ENCODE assay signal across 1 fruit fly cellular context in the genomic region with DNA sequence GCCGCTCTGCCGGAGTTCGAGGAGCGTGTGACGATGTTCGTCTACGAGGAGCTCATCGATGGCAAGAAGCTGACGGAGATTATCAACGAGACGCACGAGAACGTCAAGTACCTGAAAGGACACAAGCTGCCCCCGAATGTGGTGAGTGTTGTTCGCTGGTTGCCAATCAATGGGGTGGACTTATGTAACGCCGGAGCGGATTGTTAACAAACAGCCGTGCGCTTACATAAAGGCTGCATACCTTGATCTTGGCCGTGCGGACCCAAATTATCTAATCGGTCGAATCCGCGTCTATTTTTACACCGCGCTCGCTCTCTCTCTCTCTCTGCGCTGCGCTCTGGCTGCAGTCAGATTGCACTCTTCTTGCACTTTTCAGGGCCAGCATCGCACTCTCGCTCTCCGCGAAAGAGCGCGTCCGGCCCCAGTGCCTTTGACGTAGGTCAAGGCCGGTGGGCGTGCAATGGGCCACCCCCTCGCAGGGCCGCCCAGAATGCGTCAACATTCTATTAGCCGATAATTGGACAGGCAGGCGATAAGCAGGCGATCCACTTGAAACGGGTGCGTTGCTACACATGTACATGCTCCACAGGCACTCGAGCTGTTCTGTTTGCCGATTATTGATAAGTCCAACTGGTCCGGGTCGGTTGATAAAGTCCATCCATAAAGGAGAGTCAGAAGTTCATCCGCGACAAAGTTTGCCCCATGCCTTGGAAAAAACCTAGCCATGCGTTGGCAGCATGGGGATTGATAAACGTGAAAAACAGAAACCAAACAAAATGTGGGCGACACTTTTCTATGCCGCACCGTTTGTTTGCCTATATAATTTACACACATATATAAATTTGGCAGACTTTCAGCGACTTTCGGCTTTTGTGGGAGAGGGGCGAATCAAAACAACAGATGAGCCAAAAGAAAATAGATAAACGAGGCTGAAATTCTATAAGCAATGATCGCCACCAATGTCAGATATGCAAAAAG.
A peak's percentile ranks its signal among the peaks of the same experiment; 100 is the strongest.
TF ChIP-seq lines count a peak whose summit lies in the region.

No protein-coding gene starts in this region.

TF ChIP-seq in whole organism, embryonic, 481 proteins besides CTCF, POLR2A, EP300 and RAD21 (continued from another document and continues in another):
- TF ChIP-seq odd (GFP tag; optimal IDR thresholded peaks at IDR 0.05; lab: Kevin White, UChicago) = no peak
- TF ChIP-seq bbx (GFP tag; IDR thresholded peaks at IDR 0.05; lab: Robert Waterston, UW; ENCODE audit: partially characterized antibody) = peak; percentile 21; the same call in 1 of the 2 replicates
- TF ChIP-seq ap (GFP tag; IDR thresholded peaks at IDR 0.05; lab: Robert Waterston, UW) = no peak
- TF ChIP-seq CG10543 (GFP tag; optimal IDR thresholded peaks at IDR 0.05; lab: Kevin White, UChicago) = peak; percentile 38
- no peak for TF ChIP-seq nom (GFP tag; optimal IDR thresholded peaks at IDR 0.05; lab: Kevin White, UChicago)
- no peak for TF ChIP-seq C15 (GFP tag; IDR thresholded peaks at IDR 0.05; lab: Robert Waterston, UW)
- TF ChIP-seq hth (optimal IDR thresholded peaks at IDR 0.05; lab: Kevin White, UChicago) = no peak
- no peak for TF ChIP-seq CG17612 (GFP tag; IDR thresholded peaks at IDR 0.05; lab: Robert Waterston, UW)
- TF ChIP-seq psq (GFP tag; optimal IDR thresholded peaks at IDR 0.05; lab: Kevin White, UChicago) = no peak
- no peak for TF ChIP-seq pum (GFP tag; optimal IDR thresholded peaks at IDR 0.05; lab: Kevin White, UChicago)
- TF ChIP-seq Dbx (GFP tag; IDR thresholded peaks at IDR 0.05; lab: Robert Waterston, UW) = no peak
- no peak for TF ChIP-seq CG7556 (GFP tag; optimal IDR thresholded peaks at IDR 0.05; lab: Kevin White, UChicago)
- no peak for TF ChIP-seq CG9437 (GFP tag; optimal IDR thresholded peaks at IDR 0.05; lab: Kevin White, UChicago)
- TF ChIP-seq CG14710 (tag; optimal IDR thresholded peaks at IDR 0.05; lab: Kevin White, UChicago) = no peak
- TF ChIP-seq dysf (GFP tag; IDR thresholded peaks at IDR 0.05; lab: Robert Waterston, UW) = peak; percentile 50; the same call in 2 of the 3 replicates
- no peak for TF ChIP-seq CG12659 (GFP tag; optimal IDR thresholded peaks at IDR 0.05; lab: Kevin White, UChicago)
- peak; percentile 27; the same call in 1 of the 2 replicates for TF ChIP-seq MBD-R2 (GFP tag; IDR thresholded peaks at IDR 0.05; lab: Robert Waterston, UW)
- no peak for TF ChIP-seq tup (GFP tag; optimal IDR thresholded peaks at IDR 0.05; lab: Kevin White, UChicago)
- no peak for TF ChIP-seq CG6654 (GFP tag; optimal IDR thresholded peaks at IDR 0.05; lab: Kevin White, UChicago)
- TF ChIP-seq Dek (tag; optimal IDR thresholded peaks at IDR 0.05; lab: Kevin White, UChicago) = no peak
- peak; percentile 47 for TF ChIP-seq chn (GFP tag; optimal IDR thresholded peaks at IDR 0.05; lab: Kevin White, UChicago)
- TF ChIP-seq CG12071 (GFP tag; optimal IDR thresholded peaks at IDR 0.05; lab: Kevin White, UChicago) = no peak
- TF ChIP-seq pzg (GFP tag; optimal IDR thresholded peaks at IDR 0.05; lab: Kevin White, UChicago) = no peak
- no peak for TF ChIP-seq CG9817 (tag; optimal IDR thresholded peaks at IDR 0.05; lab: Kevin White, UChicago)
- no peak for TF ChIP-seq CG2129 (GFP tag; IDR thresholded peaks at IDR 0.05; lab: Robert Waterston, UW; ENCODE audit: partially characterized antibody)
- TF ChIP-seq Xrp1 (GFP tag; IDR thresholded peaks at IDR 0.05; lab: Robert Waterston, UW) = no peak
- TF ChIP-seq Rfx (GFP tag; IDR thresholded peaks at IDR 0.05; lab: Robert Waterston, UW) = peak; percentile 21; the same call in 1 of the 2 replicates
- no peak for TF ChIP-seq CG10274 (GFP tag; optimal IDR thresholded peaks at IDR 0.05; lab: Kevin White, UChicago)
- no peak for TF ChIP-seq dimm (GFP tag; IDR thresholded peaks at IDR 0.05; lab: Robert Waterston, UW)
- TF ChIP-seq fd102C (GFP tag; optimal IDR thresholded peaks at IDR 0.05; lab: Kevin White, UChicago) = no peak
- TF ChIP-seq nmo (GFP tag; optimal IDR thresholded peaks at IDR 0.05; lab: Kevin White, UChicago) = no peak
- TF ChIP-seq Jarid2 (GFP tag; optimal IDR thresholded peaks at IDR 0.05; lab: Kevin White, UChicago) = no peak
- peak; percentile 27; the same call in 1 of the 2 replicates for TF ChIP-seq ato (GFP tag; IDR thresholded peaks at IDR 0.05; lab: Robert Waterston, UW; ENCODE audit: partially characterized antibody)
- no peak for TF ChIP-seq CG32767 (GFP tag; IDR thresholded peaks at IDR 0.05; lab: Robert Waterston, UW)
- no peak for TF ChIP-seq inv (GFP tag; IDR thresholded peaks at IDR 0.05; lab: Robert Waterston, UW; ENCODE audit: partially characterized antibody)
- no peak for TF ChIP-seq CG17359 (tag; optimal IDR thresholded peaks at IDR 0.05; lab: Kevin White, UChicago)
- no peak for TF ChIP-seq CG4730 (GFP tag; IDR thresholded peaks at IDR 0.05; lab: Robert Waterston, UW)
- peak; percentile 43 for TF ChIP-seq Hey (tag; optimal IDR thresholded peaks at IDR 0.05; lab: Kevin White, UChicago)
- TF ChIP-seq CG11504 (tag; optimal IDR thresholded peaks at IDR 0.05; lab: Kevin White, UChicago) = no peak
- no peak for TF ChIP-seq Xbp1 (GFP tag; optimal IDR thresholded peaks at IDR 0.05; lab: Kevin White, UChicago)
- no peak for TF ChIP-seq lov (optimal IDR thresholded peaks at IDR 0.05; lab: Kevin White, UChicago)
- TF ChIP-seq lov (GFP tag; IDR thresholded peaks at IDR 0.05; lab: Robert Waterston, UW) = no peak
- no peak for TF ChIP-seq wdn (GFP tag; IDR thresholded peaks at IDR 0.05; lab: Robert Waterston, UW)
- TF ChIP-seq Med (GFP tag; lab: Kevin White, UChicago) = peak; percentile 82
- peak; percentile 23 for TF ChIP-seq jumu (GFP tag; optimal IDR thresholded peaks at IDR 0.05; lab: Kevin White, UChicago)
- TF ChIP-seq CG6254 (GFP tag; optimal IDR thresholded peaks at IDR 0.05; lab: Kevin White, UChicago) = no peak
- no peak for TF ChIP-seq Ravus (GFP tag; IDR thresholded peaks at IDR 0.05; lab: Robert Waterston, UW)
- TF ChIP-seq HLH54F (GFP tag; optimal IDR thresholded peaks at IDR 0.05; lab: Kevin White, UChicago) = no peak
- no peak for TF ChIP-seq Ssrp (tag; optimal IDR thresholded peaks at IDR 0.05; lab: Kevin White, UChicago)
- TF ChIP-seq CG6813 (GFP tag; optimal IDR thresholded peaks at IDR 0.05; lab: Kevin White, UChicago) = no peak
- no peak for TF ChIP-seq Gsc (GFP tag; IDR thresholded peaks at IDR 0.05; lab: Robert Waterston, UW)
- TF ChIP-seq CG7372 (GFP tag; IDR thresholded peaks at IDR 0.05; lab: Robert Waterston, UW) = no peak
- TF ChIP-seq Hr78 (GFP tag; optimal IDR thresholded peaks at IDR 0.05; lab: Kevin White, UChicago) = peak in 1 of 2 experiments; percentile 99
- no peak for TF ChIP-seq grau (tag; optimal IDR thresholded peaks at IDR 0.05; lab: Kevin White, UChicago)
- no peak for TF ChIP-seq dpn (GFP tag; optimal IDR thresholded peaks at IDR 0.05; lab: Kevin White, UChicago)
- TF ChIP-seq Hand (GFP tag; optimal IDR thresholded peaks at IDR 0.05; lab: Kevin White, UChicago) = no peak
- TF ChIP-seq cato (GFP tag; optimal IDR thresholded peaks at IDR 0.05; lab: Kevin White, UChicago; ENCODE audit: borderline replicate concordance) = no peak
- no peak for TF ChIP-seq ash1 (GFP tag; optimal IDR thresholded peaks at IDR 0.05; lab: Kevin White, UChicago)
- TF ChIP-seq CG7745 (tag; optimal IDR thresholded peaks at IDR 0.05; lab: Kevin White, UChicago) = peak; percentile 3
- no peak for TF ChIP-seq trem (tag; optimal IDR thresholded peaks at IDR 0.05; lab: Kevin White, UChicago)
- no peak for TF ChIP-seq Sox100B (GFP tag; optimal IDR thresholded peaks at IDR 0.05; lab: Kevin White, UChicago)
- TF ChIP-seq Myb (GFP tag; optimal IDR thresholded peaks at IDR 0.05; lab: Kevin White, UChicago) = no peak
- TF ChIP-seq CG34376 (GFP tag; optimal IDR thresholded peaks at IDR 0.05; lab: Kevin White, UChicago) = no peak
- no peak for TF ChIP-seq YL-1 (GFP tag; optimal IDR thresholded peaks at IDR 0.05; lab: Kevin White, UChicago)
- peak; percentile 9 for TF ChIP-seq CG1792 (GFP tag; optimal IDR thresholded peaks at IDR 0.05; lab: Kevin White, UChicago)
- 0 out of 3 replicates have a peak, but pooled peaks have one; percentile 10 for TF ChIP-seq sr (GFP tag; IDR thresholded peaks at IDR 0.05; lab: Robert Waterston, UW)
- TF ChIP-seq CG6683 (GFP tag; optimal IDR thresholded peaks at IDR 0.05; lab: Kevin White, UChicago) = no peak
- no peak for TF ChIP-seq Scr (GFP tag; IDR thresholded peaks at IDR 0.05; lab: Robert Waterston, UW; ENCODE audit: partially characterized antibody)
- no peak for TF ChIP-seq CG7357 (GFP tag; IDR thresholded peaks at IDR 0.05; lab: Robert Waterston, UW)
- no peak for TF ChIP-seq CG32772 (GFP tag; IDR thresholded peaks at IDR 0.05; lab: Robert Waterston, UW)
- TF ChIP-seq CG2712 (tag; optimal IDR thresholded peaks at IDR 0.05; lab: Kevin White, UChicago) = no peak
- TF ChIP-seq Ets97D (GFP tag; optimal IDR thresholded peaks at IDR 0.05; lab: Kevin White, UChicago) = no peak
- TF ChIP-seq CG4820 (GFP tag; optimal IDR thresholded peaks at IDR 0.05; lab: Kevin White, UChicago) = no peak
- TF ChIP-seq da (GFP tag; optimal IDR thresholded peaks at IDR 0.05; lab: Kevin White, UChicago) = no peak
- TF ChIP-seq D19A (tag; optimal IDR thresholded peaks at IDR 0.05; lab: Kevin White, UChicago) = no peak
- no peak for TF ChIP-seq tin (GFP tag; optimal IDR thresholded peaks at IDR 0.05; lab: Kevin White, UChicago)
- TF ChIP-seq Hr39 (optimal IDR thresholded peaks at IDR 0.05; lab: Kevin White, UChicago) = no peak
- no peak for TF ChIP-seq CG4854 (GFP tag; optimal IDR thresholded peaks at IDR 0.05; lab: Kevin White, UChicago)
- 0 out of 2 replicates have a peak, but pooled peaks have one; percentile 15 for TF ChIP-seq Ptx1 (GFP tag; IDR thresholded peaks at IDR 0.05; lab: Robert Waterston, UW)
- TF ChIP-seq CG9932 (GFP tag; IDR thresholded peaks at IDR 0.05; lab: Robert Waterston, UW) = no peak
- no peak for TF ChIP-seq CG31441 (GFP tag; IDR thresholded peaks at IDR 0.05; lab: Robert Waterston, UW)
- peak; percentile 45; the same call in 1 of the 2 replicates for TF ChIP-seq Atf6 (GFP tag; IDR thresholded peaks at IDR 0.05; lab: Robert Waterston, UW)
- TF ChIP-seq kni (GFP tag; optimal IDR thresholded peaks at IDR 0.05; lab: Kevin White, UChicago) = no peak
- TF ChIP-seq Nf-YB (GFP tag; optimal IDR thresholded peaks at IDR 0.05; lab: Kevin White, UChicago) = no peak
- TF ChIP-seq CG5245 (GFP tag; optimal IDR thresholded peaks at IDR 0.05; lab: Kevin White, UChicago) = no peak
- no peak for TF ChIP-seq maf-S (GFP tag; optimal IDR thresholded peaks at IDR 0.05; lab: Kevin White, UChicago)
- no peak for TF ChIP-seq sc (optimal IDR thresholded peaks at IDR 0.05; lab: Kevin White, UChicago)
- TF ChIP-seq sc (GFP tag; optimal IDR thresholded peaks at IDR 0.05; lab: Kevin White, UChicago) = no peak
- TF ChIP-seq Fer1 (GFP tag; optimal IDR thresholded peaks at IDR 0.05; lab: Kevin White, UChicago) = no peak
- TF ChIP-seq tx (GFP tag; optimal IDR thresholded peaks at IDR 0.05; lab: Kevin White, UChicago) = no peak
- no peak for TF ChIP-seq CG11560 (tag; IDR thresholded peaks at IDR 0.05; lab: Robert Waterston, UW)
- no peak for TF ChIP-seq Dref (GFP tag; IDR thresholded peaks at IDR 0.05; lab: Robert Waterston, UW)
- no peak for TF ChIP-seq CG17361 (GFP tag; IDR thresholded peaks at IDR 0.05; lab: Robert Waterston, UW)
- no peak for TF ChIP-seq Neu2 (GFP tag; optimal IDR thresholded peaks at IDR 0.05; lab: Kevin White, UChicago; ENCODE audit: borderline replicate concordance)
- no peak for TF ChIP-seq CG2116 (GFP tag; optimal IDR thresholded peaks at IDR 0.05; lab: Kevin White, UChicago)
- TF ChIP-seq CG1529 (GFP tag; optimal IDR thresholded peaks at IDR 0.05; lab: Kevin White, UChicago) = no peak
- no peak for TF ChIP-seq CkIIα-i1 (GFP tag; IDR thresholded peaks at IDR 0.05; lab: Robert Waterston, UW)
- no peak for TF ChIP-seq CG18764 (GFP tag; optimal IDR thresholded peaks at IDR 0.05; lab: Kevin White, UChicago)
- no peak for TF ChIP-seq al (GFP tag; IDR thresholded peaks at IDR 0.05; lab: Robert Waterston, UW)
- no peak for TF ChIP-seq Tbp (GFP tag; optimal IDR thresholded peaks at IDR 0.05; lab: Kevin White, UChicago)
- no peak for TF ChIP-seq CG3065 (GFP tag; optimal IDR thresholded peaks at IDR 0.05; lab: Kevin White, UChicago)
- TF ChIP-seq unc-4 (GFP tag; IDR thresholded peaks at IDR 0.05; lab: Robert Waterston, UW; ENCODE audit: partially characterized antibody) = no peak
- no peak for TF ChIP-seq CG11696 (GFP tag; IDR thresholded peaks at IDR 0.05; lab: Robert Waterston, UW)
- no peak for TF ChIP-seq CG5953 (GFP tag; IDR thresholded peaks at IDR 0.05; lab: Robert Waterston, UW)
- TF ChIP-seq Opbp (GFP tag; IDR thresholded peaks at IDR 0.05; lab: Robert Waterston, UW; ENCODE audit: partially characterized antibody) = peak; percentile 31; the same call in 1 of the 3 replicates
- 0 out of 2 replicates have a peak, but pooled peaks have one; percentile 6 for TF ChIP-seq lmd (GFP tag; IDR thresholded peaks at IDR 0.05; lab: Robert Waterston, UW)
- TF ChIP-seq Eip74EF (GFP tag; optimal IDR thresholded peaks at IDR 0.05; lab: Kevin White, UChicago) = no peak
- no peak for TF ChIP-seq CG18011 (GFP tag; optimal IDR thresholded peaks at IDR 0.05; lab: Kevin White, UChicago)
- peak; percentile 86 for TF ChIP-seq sd (tag; optimal IDR thresholded peaks at IDR 0.05; lab: Kevin White, UChicago)
- no peak for TF ChIP-seq CG6175 (GFP tag; IDR thresholded peaks at IDR 0.05; lab: Robert Waterston, UW)
- TF ChIP-seq NC2α (GFP tag; optimal IDR thresholded peaks at IDR 0.05; lab: Kevin White, UChicago) = peak; percentile 50
- no peak for TF ChIP-seq Poxn (GFP tag; IDR thresholded peaks at IDR 0.05; lab: Robert Waterston, UW)
- no peak for TF ChIP-seq Bdp1 (GFP tag; optimal IDR thresholded peaks at IDR 0.05; lab: Kevin White, UChicago)
- no peak for TF ChIP-seq CG4282 (GFP tag; optimal IDR thresholded peaks at IDR 0.05; lab: Kevin White, UChicago)
- TF ChIP-seq CG7987 (GFP tag; optimal IDR thresholded peaks at IDR 0.05; lab: Kevin White, UChicago) = peak; percentile 73
- no peak for TF ChIP-seq Six4 (GFP tag; optimal IDR thresholded peaks at IDR 0.05; lab: Kevin White, UChicago)
- no peak for TF ChIP-seq gce (GFP tag; IDR thresholded peaks at IDR 0.05; lab: Robert Waterston, UW)
- TF ChIP-seq sna (GFP tag; IDR thresholded peaks at IDR 0.05; lab: Robert Waterston, UW; ENCODE audit: partially characterized antibody) = no peak
- no peak for TF ChIP-seq Blimp-1 (GFP tag; optimal IDR thresholded peaks at IDR 0.05; lab: Kevin White, UChicago)
- no peak for TF ChIP-seq CG31224 (GFP tag; IDR thresholded peaks at IDR 0.05; lab: Robert Waterston, UW)
- peak; percentile 14 for TF ChIP-seq CG15479 (GFP tag; optimal IDR thresholded peaks at IDR 0.05; lab: Kevin White, UChicago)
- TF ChIP-seq Adf1 (GFP tag; IDR thresholded peaks at IDR 0.05; lab: Robert Waterston, UW) = no peak
- TF ChIP-seq ci (GFP tag; IDR thresholded peaks at IDR 0.05; lab: Robert Waterston, UW) = peak; percentile 78
- TF ChIP-seq Usf (GFP tag; optimal IDR thresholded peaks at IDR 0.05; lab: Kevin White, UChicago) = no peak
